Fruit fly (Drosophila melanogaster) whole organism, embryonic: ENCODE data around the gene CG2120.

ENCODE experiments used
- BtbVII ChIP-seq: fragments of 200-800 bp; sonication (Bioruptor generic); optimal IDR thresholded peaks from 3 replicates; lab custom pipeline; 2017; ENCODE audit warnings: missing biosample characterization, mild to moderate bottlenecking, missing genetic modification characterization
- CG10147 ChIP-seq: fragments of 200-800 bp; sonication (Bioruptor generic); optimal IDR thresholded peaks from 2 replicates; lab custom pipeline; 2019; ENCODE audit warnings: missing biosample characterization, mild to moderate bottlenecking, missing genetic modification characterization, moderate library complexity
- CG11093 ChIP-seq: fragments of 200-800 bp; sonication (Bioruptor generic); IDR thresholded peaks from 3 replicates; pipeline ENCODE4 v1.3.6; 2022; ENCODE audit warnings: missing biosample characterization, missing genetic modification characterization
- CG11456 ChIP-seq: fragments of 200-800 bp; sonication (Bioruptor generic); IDR thresholded peaks from 3 replicates; pipeline ENCODE4 v1.3.6; 2022; ENCODE audit warnings: missing biosample characterization, missing genetic modification characterization
- CG12744 ChIP-seq: fragments of 200-800 bp; sonication (Bioruptor generic); optimal IDR thresholded peaks from 2 replicates; lab custom pipeline; 2016; ENCODE audit warnings: missing biosample characterization, missing genetic modification characterization
- CG15073 ChIP-seq: fragments of 200-800 bp; sonication (Bioruptor generic); optimal IDR thresholded peaks from 2 replicates; lab custom pipeline; 2016; ENCODE audit warnings: missing biosample characterization, missing genetic modification characterization
- CG15479 ChIP-seq: fragments of 200-800 bp; sonication (Bioruptor generic); optimal IDR thresholded peaks from 3 replicates; lab custom pipeline; 2019; ENCODE audit warnings: missing biosample characterization, mild to moderate bottlenecking, missing genetic modification characterization, moderate library complexity
- CG1602 ChIP-seq: fragments of 200-800 bp; sonication (Bioruptor generic); optimal IDR thresholded peaks from 3 replicates; lab custom pipeline; 2016; ENCODE audit warnings: missing biosample characterization, missing genetic modification characterization
- CG16863 ChIP-seq: fragments of 200-800 bp; sonication (Bioruptor generic); optimal IDR thresholded peaks from 3 replicates; lab custom pipeline; 2016; ENCODE audit warnings: missing biosample characterization, missing genetic modification characterization
- CG18764 ChIP-seq: fragments of 200-800 bp; sonication (Bioruptor generic); optimal IDR thresholded peaks from 3 replicates; lab custom pipeline; 2016; ENCODE audit warnings: missing biosample characterization, missing genetic modification characterization
- CG2889 ChIP-seq: fragments of 200-800 bp; sonication (Bioruptor generic); IDR thresholded peaks from 3 replicates; pipeline ENCODE4 v1.3.6; 2022; ENCODE audit warnings: missing biosample characterization, missing genetic modification characterization
- CG3163 ChIP-seq: fragments of 200-800 bp; sonication (Bioruptor generic); optimal IDR thresholded peaks from 3 replicates; lab custom pipeline; 2016; ENCODE audit warnings: missing biosample characterization, missing genetic modification characterization
- CG3407 ChIP-seq: fragments of 200-800 bp; sonication (Bioruptor generic); optimal IDR thresholded peaks from 2 replicates; lab custom pipeline; 2018; ENCODE audit warnings: missing biosample characterization, mild to moderate bottlenecking, missing genetic modification characterization
- CG3838 ChIP-seq: fragments of 200-800 bp; sonication (Bioruptor generic); optimal IDR thresholded peaks from 3 replicates; lab custom pipeline; 2016; ENCODE audit warnings: missing biosample characterization, missing genetic modification characterization
- CG4328 ChIP-seq: fragments of 200-800 bp; sonication (Bioruptor generic); optimal IDR thresholded peaks from 3 replicates; lab custom pipeline; 2017; ENCODE audit warnings: missing biosample characterization, missing genetic modification reagents, missing genetic modification characterization
- CG4360 ChIP-seq: fragments of 200-800 bp; sonication (Bioruptor generic); IDR thresholded peaks from 2 replicates; pipeline ENCODE4 v1.3.6; 2022; ENCODE audit warnings: missing biosample characterization, missing genetic modification characterization
- CG4617 ChIP-seq: fragments of 200-800 bp; sonication (Bioruptor generic); optimal IDR thresholded peaks from 3 replicates; lab custom pipeline; 2016; ENCODE audit warnings: missing biosample characterization, missing genetic modification characterization, borderline replicate concordance
- CG8281 ChIP-seq: fragments of 200-800 bp; sonication (Bioruptor generic); optimal IDR thresholded peaks from 2 replicates; lab custom pipeline; 2018; ENCODE audit warnings: missing biosample characterization, mild to moderate bottlenecking, missing genetic modification characterization, moderate library complexity
- CHES-1-like ChIP-seq: fragments of 200-800 bp; sonication (Bioruptor generic); optimal IDR thresholded peaks from 2 replicates; lab custom pipeline; 2016; ENCODE audit warnings: missing biosample characterization, missing genetic modification characterization
- Dbx ChIP-seq: fragments of 200-800 bp; sonication (Bioruptor generic); IDR thresholded peaks from 3 replicates; pipeline ENCODE4 v1.3.6; 2022; ENCODE audit warnings: missing biosample characterization, missing genetic modification characterization
- Dp ChIP-seq: fragments of 200-800 bp; sonication (Bioruptor generic); optimal IDR thresholded peaks from 2 replicates; lab custom pipeline; 2018; ENCODE audit warnings: missing biosample characterization, mild to moderate bottlenecking, missing genetic modification characterization, moderate library complexity
- ERR ChIP-seq: fragments of 200-800 bp; sonication (Bioruptor generic); optimal IDR thresholded peaks from 2 replicates; lab custom pipeline; 2016; ENCODE audit warnings: missing biosample characterization, missing genetic modification characterization
- Ets65A ChIP-seq: fragments of 200-800 bp; sonication (Bioruptor generic); peaks from one replicate; lab custom pipeline; 2016; ENCODE audit warnings: missing biosample characterization, missing genetic modification characterization
- GATAe ChIP-seq: fragments of 200-800 bp; sonication (Bioruptor generic); conservative IDR thresholded peaks from 2 replicates; pipeline ENCODE4 v1.3.6; 2022; ENCODE audit warnings: missing biosample characterization, missing genetic modification characterization
- Hr78 ChIP-seq, 2 experiments: fragments of 200-800 bp in 1 of 2; fragments of >200 bp in 1 of 2; sonication (Bioruptor generic) in 1 of 2; optimal IDR thresholded peaks; 2 replicates each; lab custom pipeline; 2017 to 2019; ENCODE audit warnings: missing biosample characterization in 2 of 2, missing genetic modification characterization in 2 of 2, mild to moderate bottlenecking in 1 of 2, moderate library complexity in 1 of 2
- NC2α ChIP-seq: fragments of 200-800 bp; sonication (Bioruptor generic); optimal IDR thresholded peaks from 2 replicates; lab custom pipeline; 2016; ENCODE audit warnings: missing biosample characterization, missing genetic modification characterization
- Nf-YB ChIP-seq: fragments of 200-800 bp; sonication (Bioruptor generic); optimal IDR thresholded peaks from 3 replicates; lab custom pipeline; 2019; ENCODE audit warnings: missing biosample characterization, mild to moderate bottlenecking, missing genetic modification characterization, moderate library complexity
- Oli ChIP-seq: fragments of 200-800 bp; sonication (Bioruptor generic); optimal IDR thresholded peaks from 2 replicates; lab custom pipeline; 2018; ENCODE audit warnings: missing biosample characterization, mild to moderate bottlenecking, missing genetic modification characterization, moderate library complexity
- Sin3A ChIP-seq: fragments of >200 bp; optimal IDR thresholded peaks from 2 replicates; lab custom pipeline; 2018
- YL-1 ChIP-seq: fragments of 200-800 bp; sonication (Bioruptor generic); optimal IDR thresholded peaks from 3 replicates; lab custom pipeline; 2017; ENCODE audit warnings: missing biosample characterization, mild to moderate bottlenecking, missing genetic modification characterization
- al ChIP-seq: fragments of 200-800 bp; sonication (Bioruptor generic); IDR thresholded peaks from 2 replicates; pipeline ENCODE4 v1.3.6; 2022; ENCODE audit warnings: missing biosample characterization, missing genetic modification characterization
- ara ChIP-seq: fragments of 200-800 bp; sonication (Bioruptor generic); IDR thresholded peaks from 2 replicates; pipeline ENCODE4 v1.3.6; 2022; ENCODE audit warnings: missing biosample characterization, missing genetic modification characterization
- az2 ChIP-seq: fragments of 200-800 bp; sonication (Bioruptor generic); optimal IDR thresholded peaks from 3 replicates; lab custom pipeline; 2016; ENCODE audit warnings: missing biosample characterization, missing genetic modification characterization
- chm ChIP-seq: fragments of 200-800 bp; sonication (Bioruptor generic); IDR thresholded peaks from 2 replicates; pipeline ENCODE4 v1.3.6; 2022; ENCODE audit warnings: missing biosample characterization, missing genetic modification characterization
- da ChIP-seq: fragments of 200-800 bp; sonication (Bioruptor generic); optimal IDR thresholded peaks from 2 replicates; lab custom pipeline; 2016; ENCODE audit warnings: missing biosample characterization, missing genetic modification characterization
- en ChIP-seq: fragments of 200-800 bp; sonication (Bioruptor generic); optimal IDR thresholded peaks from 2 replicates; lab custom pipeline; 2016; ENCODE audit warnings: missing biosample characterization, missing genetic modification characterization
- esg ChIP-seq: fragments of 200-800 bp; sonication (Bioruptor generic); conservative IDR thresholded peaks from 2 replicates; pipeline ENCODE4 v1.3.6; 2022; ENCODE audit warnings: missing biosample characterization, missing genetic modification characterization
- gro ChIP-seq: fragments of 200-800 bp; sonication (Bioruptor generic); optimal IDR thresholded peaks from 2 replicates; lab custom pipeline; 2016; ENCODE audit warnings: missing biosample characterization, missing genetic modification characterization
- ken ChIP-seq: fragments of 200-800 bp; sonication (Bioruptor generic); IDR thresholded peaks from 3 replicates; pipeline ENCODE4 v1.3.6; 2022; ENCODE audit warnings: missing biosample characterization, missing genetic modification characterization
- maf-S ChIP-seq: fragments of 200-800 bp; sonication (Bioruptor generic); optimal IDR thresholded peaks from 2 replicates; lab custom pipeline; 2016; ENCODE audit warnings: missing biosample characterization, missing genetic modification characterization
- pb ChIP-seq: fragments of 200-800 bp; sonication (Bioruptor generic); optimal IDR thresholded peaks from 3 replicates; lab custom pipeline; 2016; ENCODE audit warnings: missing biosample characterization, missing genetic modification characterization
- pnt ChIP-seq: fragments of 200-800 bp; sonication (Bioruptor generic); optimal IDR thresholded peaks from 3 replicates; lab custom pipeline; 2016; ENCODE audit warnings: missing biosample characterization, missing genetic modification characterization
- prd ChIP-seq, 3 experiments: fragments of >200 bp in 2 of 3; fragments of 200-800 bp in 1 of 3; sonication (Bioruptor generic) in 1 of 3; optimal IDR thresholded peaks in 2 of 3; IDR thresholded peaks in 1 of 3; 2 replicates in 2 of 3; 3 replicates in 1 of 3; pipeline versions ENCODE4 v1.3.6 to Lab custom; 2017 to 2022; ENCODE audit warnings: missing biosample characterization in 1 of 3, missing genetic modification characterization in 1 of 3
- sisA ChIP-seq: fragments of 200-800 bp; sonication (Bioruptor generic); IDR thresholded peaks from 2 replicates; pipeline ENCODE4 v1.3.6; 2022; ENCODE audit warnings: missing biosample characterization, missing genetic modification characterization
- so ChIP-seq: fragments of 200-800 bp; sonication (Bioruptor generic); IDR thresholded peaks from 3 replicates; pipeline ENCODE4 v1.3.6; 2022; ENCODE audit warnings: missing biosample characterization, missing genetic modification characterization
- ssp ChIP-seq: fragments of 200-800 bp; sonication (Bioruptor generic); IDR thresholded peaks from 2 replicates; pipeline ENCODE4 v1.3.6; 2022; ENCODE audit warnings: missing biosample characterization, missing genetic modification characterization
- stwl ChIP-seq: fragments of 200-800 bp; sonication (Bioruptor generic); optimal IDR thresholded peaks from 3 replicates; lab custom pipeline; 2018; ENCODE audit warnings: missing biosample characterization, mild to moderate bottlenecking, missing genetic modification characterization, moderate library complexity
- usp ChIP-seq: fragments of >200 bp; optimal IDR thresholded peaks from 2 replicates; lab custom pipeline; 2017; ENCODE audit warnings: missing biosample characterization, missing genetic modification characterization
- zfh1 ChIP-seq: fragments of 200-800 bp; sonication (Bioruptor generic); IDR thresholded peaks from 3 replicates; pipeline ENCODE4 v1.3.6; 2022; ENCODE audit warnings: missing biosample characterization, missing genetic modification characterization

CG2120 gene

dm6 chrX:8113386-8114279 is 22.0 kb upstream of the CG2120 start (continued):
- TF ChIP-seq YL-1 (GFP tag; lab: Kevin White, UChicago) (no peak), al (GFP tag; lab: Robert Waterston, UW) (peak; percentile 63; the same call in 1 of the 2 replicates), CG11093 (0 out of 3 replicates have a peak, but pooled peaks have one; percentile 42), CG3163 (GFP tag; lab: Kevin White, UChicago) (peak; percentile 35), az2 (peak; percentile 12), CG2889 (0 out of 3 replicates have a peak, but pooled peaks have one; percentile 35), maf-S (GFP tag; lab: Kevin White, UChicago) (peak; percentile 67), sisA (GFP tag; lab: Robert Waterston, UW) (peak; percentile 41; the same call in 1 of the 2 replicates), CG3838 (GFP tag; lab: Kevin White, UChicago) (no peak), CG15073 (no peak), CG4360 (GFP tag; lab: Robert Waterston, UW) (no peak), ken (GFP tag; lab: Robert Waterston, UW) (0 out of 3 replicates have a peak, but pooled peaks have one; percentile 25), CG11456 (GFP tag; lab: Robert Waterston, UW) (peak; percentile 72; the same call in 2 of the 3 replicates), stwl (no peak), CHES-1-like (GFP tag; lab: Kevin White, UChicago) (peak; percentile 70), en (GFP tag; lab: Kevin White, UChicago) (no peak), ssp (no peak), gro (GFP tag; lab: Kevin White, UChicago) (peak; percentile 22), prd (optimal IDR thresholded peaks at IDR 0.05; lab: Kevin White, UChicago) (no peak), prd (GFP tag; IDR thresholded peaks at IDR 0.05; lab: Robert Waterston, UW) (peak; percentile 47; the same call in 2 of the 3 replicates), zfh1 (GFP tag; lab: Robert Waterston, UW) (peak; percentile 26; the same call in 1 of the 3 replicates), ara (GFP tag; lab: Robert Waterston, UW) (no peak), GATAe (peak; percentile 48; the same call in 1 of the 2 replicates), pnt (no peak), ERR (GFP tag; lab: Kevin White, UChicago) (no peak), CG16863 (GFP tag; lab: Kevin White, UChicago) (peak; percentile 40), Nf-YB (no peak), CG8281 (tag; lab: Kevin White, UChicago) (no peak), BtbVII (GFP tag; lab: Kevin White, UChicago) (peak; percentile 3), CG10147 (GFP tag; lab: Kevin White, UChicago) (peak; percentile 69), so (GFP tag; lab: Robert Waterston, UW) (no peak), pb (peak; percentile 23), CG15479 (no peak), CG3407 (GFP tag; lab: Kevin White, UChicago) (no peak), Dp (GFP tag; lab: Kevin White, UChicago) (no peak), CG18764 (GFP tag; lab: Kevin White, UChicago) (no peak), Ets65A (GFP tag; lab: Kevin White, UChicago) (peak; percentile 84), esg (GFP tag; lab: Robert Waterston, UW) (peak; percentile 42), NC2α (GFP tag; lab: Kevin White, UChicago) (no peak), da (GFP tag; lab: Kevin White, UChicago) (no peak), Sin3A (lab: Kevin White, UChicago) (no peak), CG12744 (GFP tag; lab: Kevin White, UChicago) (peak; percentile 33), Dbx (GFP tag; lab: Robert Waterston, UW) (peak; percentile 84), usp (GFP tag; lab: Kevin White, UChicago) (no peak), CG4328 (GFP tag; lab: Kevin White, UChicago) (no peak), Oli (tag; lab: Kevin White, UChicago) (peak; percentile 41), chm (no peak), CG1602 (GFP tag; lab: Kevin White, UChicago) (peak; percentile 20), Hr78 (GFP tag; optimal IDR thresholded peaks at IDR 0.05; lab: Kevin White, UChicago) (no peak), CG4617 (no peak)
